Worm (Caenorhabditis elegans) whole organism, early embryonic: Measurements from ENCODE around the gene F28E10.1.

Source experiments
- hnd-1 ChIP-seq: sonication (generic microtip); optimal IDR thresholded peaks from 2 replicates; lab custom pipeline; 2016; ENCODE audit warnings: missing genetic modification characterization, missing compliant biosample characterization
- sea-1 ChIP-seq: fragments of 200-800 bp; sonication (Bioruptor generic); conservative IDR thresholded peaks from 2 replicates; pipeline ENCODE4 v1.3.6; 2022; ENCODE audit warnings: missing genetic modification characterization, missing compliant biosample characterization

ce11 chrIV:4545818-4546217, 22.8 kb upstream of the F28E10.1 start, which contains the start of gene ZK185.5:
- no peak for TF ChIP-seq sea-1 (GFP tag; lab: Robert Waterston, UW)
- no peak for TF ChIP-seq hnd-1 (tag; lab: Kevin White, UChicago)
